Fruit fly (Drosophila melanogaster) whole organism, embryonic: ENCODE measurements around the gene CG5644.

ENCODE experiments used
- Atf3 ChIP-seq: fragments of 200-800 bp; sonication (Bioruptor generic); optimal IDR thresholded peaks from 3 replicates; lab custom pipeline; 2016; ENCODE audit warnings: missing biosample characterization, missing genetic modification characterization
- CG18262 ChIP-seq: fragments of 200-800 bp; optimal IDR thresholded peaks from 3 replicates; lab custom pipeline; 2019; ENCODE audit warnings: missing biosample characterization, mild to moderate bottlenecking, missing genetic modification characterization, moderate library complexity
- CG4424 ChIP-seq: fragments of 200-800 bp; sonication (Bioruptor generic); optimal IDR thresholded peaks from 3 replicates; lab custom pipeline; 2016; ENCODE audit warnings: missing biosample characterization, missing genetic modification characterization
- D19B ChIP-seq: fragments of 200-800 bp; sonication (Bioruptor generic); optimal IDR thresholded peaks from 2 replicates; lab custom pipeline; 2017; ENCODE audit warnings: missing biosample characterization, mild to moderate bottlenecking, missing genetic modification characterization
- HmgD ChIP-seq: fragments of 200-800 bp; sonication (Bioruptor generic); optimal IDR thresholded peaks from 3 replicates; lab custom pipeline; 2016; ENCODE audit warnings: missing biosample characterization, missing genetic modification characterization
- bcd ChIP-seq: fragments of 200-800 bp; sonication (Bioruptor generic); optimal IDR thresholded peaks from 2 replicates; lab custom pipeline; 2017; ENCODE audit warnings: missing biosample characterization, mild to moderate bottlenecking, missing genetic modification characterization
- gem ChIP-seq: fragments of 200-800 bp; sonication (Bioruptor generic); optimal IDR thresholded peaks from 2 replicates; lab custom pipeline; 2019; ENCODE audit warnings: missing biosample characterization, mild to moderate bottlenecking, missing genetic modification characterization, moderate library complexity
- ind ChIP-seq: fragments of 200-800 bp; sonication (Bioruptor generic); optimal IDR thresholded peaks from 3 replicates; lab custom pipeline; 2016; ENCODE audit warnings: missing biosample characterization, missing genetic modification characterization
- lab ChIP-seq: fragments of 200-800 bp; sonication (Bioruptor generic); optimal IDR thresholded peaks from 3 replicates; lab custom pipeline; 2017; ENCODE audit warnings: missing biosample characterization, missing genetic modification characterization, mild to moderate bottlenecking, moderate library complexity, missing genetic modification reagents
- psq ChIP-seq: fragments of 200-800 bp; sonication (Bioruptor generic); optimal IDR thresholded peaks from 2 replicates; lab custom pipeline; 2017; ENCODE audit warnings: missing biosample characterization, missing genetic modification characterization

- no peak for TF ChIP-seq CG4424
- no peak for TF ChIP-seq gem (tag; lab: Kevin White, UChicago)
- TF ChIP-seq D19B (GFP tag; lab: Kevin White, UChicago), result no peak
- TF ChIP-seq psq, result no peak
- no peak for TF ChIP-seq lab
- TF ChIP-seq bcd (GFP tag; lab: Kevin White, UChicago), result no peak
- no peak for TF ChIP-seq ind (GFP tag; lab: Kevin White, UChicago)
- no peak for TF ChIP-seq HmgD (GFP tag; lab: Kevin White, UChicago)
- TF ChIP-seq CG18262, result no peak
- TF ChIP-seq Atf3 (GFP tag; lab: Kevin White, UChicago), result no peak
Observed at dm6 chr3L:8952549-8953198, 27.0 kb downstream of the CG5644 start.
